Fruit fly (Drosophila melanogaster) whole organism, embryonic: Measurements from ENCODE around the gene CG14537.

Experiments
- Adf1 ChIP-seq: fragments of 200-800 bp; sonication (Bioruptor generic); IDR thresholded peaks from 2 replicates; pipeline ENCODE4 v1.3.6; 2022; ENCODE audit warnings: missing biosample characterization, missing genetic modification characterization
- Atf-2 ChIP-seq: fragments of 200-800 bp; sonication (Bioruptor generic); optimal IDR thresholded peaks from 2 replicates; lab custom pipeline; 2016; ENCODE audit warnings: missing biosample characterization, missing genetic modification characterization
- CG10321 ChIP-seq: fragments of 200-800 bp; sonication (Bioruptor generic); IDR thresholded peaks from 2 replicates; pipeline ENCODE4 v1.3.6; 2022; ENCODE audit warnings: missing biosample characterization, missing genetic modification characterization
- CG10565 ChIP-seq: fragments of 200-800 bp; sonication (Bioruptor generic); optimal IDR thresholded peaks from 3 replicates; lab custom pipeline; 2016; ENCODE audit warnings: missing biosample characterization, mild to moderate bottlenecking, missing genetic modification characterization
- CG10979 ChIP-seq: fragments of 200-800 bp; sonication (Bioruptor generic); optimal IDR thresholded peaks from 2 replicates; lab custom pipeline; 2018; ENCODE audit warnings: missing biosample characterization, mild to moderate bottlenecking, missing genetic modification characterization, moderate library complexity
- CG11456 ChIP-seq: fragments of 200-800 bp; sonication (Bioruptor generic); IDR thresholded peaks from 3 replicates; pipeline ENCODE4 v1.3.6; 2022; ENCODE audit warnings: missing biosample characterization, missing genetic modification characterization
- CG12155 ChIP-seq: fragments of 200-800 bp; sonication (Bioruptor generic); optimal IDR thresholded peaks from 3 replicates; lab custom pipeline; 2016; ENCODE audit warnings: missing biosample characterization, missing genetic modification characterization
- CG1233 ChIP-seq: fragments of 200-800 bp; sonication (Bioruptor generic); optimal IDR thresholded peaks from 4 replicates; lab custom pipeline; 2018; ENCODE audit warnings: missing biosample characterization, mild to moderate bottlenecking, missing genetic modification characterization
- CG14965 ChIP-seq: fragments of 200-800 bp; sonication (Bioruptor generic); optimal IDR thresholded peaks from 2 replicates; lab custom pipeline; 2016; ENCODE audit warnings: missing biosample characterization, missing genetic modification characterization, borderline replicate concordance
- CG1602 ChIP-seq: fragments of 200-800 bp; sonication (Bioruptor generic); optimal IDR thresholded peaks from 3 replicates; lab custom pipeline; 2016; ENCODE audit warnings: missing biosample characterization, missing genetic modification characterization
- CG16815 ChIP-seq: fragments of 200-800 bp; sonication (Bioruptor generic); optimal IDR thresholded peaks from 3 replicates; lab custom pipeline; 2017; ENCODE audit warnings: missing biosample characterization, mild to moderate bottlenecking, missing genetic modification characterization
- CG17361 ChIP-seq: fragments of 200-800 bp; sonication (Bioruptor generic); IDR thresholded peaks from 3 replicates; pipeline ENCODE4 v1.3.6; 2022; ENCODE audit warnings: missing biosample characterization, missing genetic modification characterization
- CG17568 ChIP-seq: fragments of 200-800 bp; sonication (Bioruptor generic); optimal IDR thresholded peaks from 2 replicates; lab custom pipeline; 2018; ENCODE audit warnings: missing biosample characterization, mild to moderate bottlenecking, missing genetic modification characterization, moderate library complexity
- CG17829 ChIP-seq: fragments of 200-800 bp; optimal IDR thresholded peaks from 2 replicates; lab custom pipeline; 2019; ENCODE audit warnings: missing biosample characterization, mild to moderate bottlenecking, missing genetic modification characterization, moderate library complexity
- CG1792 ChIP-seq: fragments of 200-800 bp; sonication (Bioruptor generic); optimal IDR thresholded peaks from 2 replicates; lab custom pipeline; 2016; ENCODE audit warnings: missing biosample characterization, missing genetic modification characterization
- CG18011 ChIP-seq: fragments of 200-800 bp; sonication (Bioruptor generic); optimal IDR thresholded peaks from 2 replicates; lab custom pipeline; 2017; ENCODE audit warnings: missing biosample characterization, missing genetic modification characterization, mild to moderate bottlenecking, moderate library complexity, missing genotype
- CG2199 ChIP-seq: fragments of 200-800 bp; sonication (Bioruptor generic); IDR thresholded peaks from 3 replicates; pipeline ENCODE4 v1.3.6; 2022; ENCODE audit warnings: missing biosample characterization, missing genetic modification characterization
- CG30020 ChIP-seq: fragments of 200-800 bp; optimal IDR thresholded peaks from 2 replicates; lab custom pipeline; 2019; ENCODE audit warnings: missing biosample characterization, mild to moderate bottlenecking, missing genetic modification characterization, moderate library complexity
- CG3163 ChIP-seq: fragments of 200-800 bp; sonication (Bioruptor generic); optimal IDR thresholded peaks from 3 replicates; lab custom pipeline; 2016; ENCODE audit warnings: missing biosample characterization, missing genetic modification characterization
- CG34224 ChIP-seq: fragments of 200-800 bp; sonication (Bioruptor generic); IDR thresholded peaks from 3 replicates; pipeline ENCODE4 v1.3.6; 2022; ENCODE audit warnings: missing biosample characterization, missing genetic modification characterization; ENCODE audit not compliant: partially characterized antibody
- CG34376 ChIP-seq: fragments of 200-800 bp; sonication (Bioruptor generic); optimal IDR thresholded peaks from 2 replicates; lab custom pipeline; 2018; ENCODE audit warnings: missing biosample characterization, mild to moderate bottlenecking, missing genetic modification characterization
- CG6683 ChIP-seq: fragments of 200-800 bp; sonication (Bioruptor generic); optimal IDR thresholded peaks from 2 replicates; lab custom pipeline; 2017; ENCODE audit warnings: missing biosample characterization, mild to moderate bottlenecking, missing genetic modification characterization, missing genetic modification reagents
- CG8924 ChIP-seq: fragments of 200-800 bp; optimal IDR thresholded peaks from 3 replicates; lab custom pipeline; 2019; ENCODE audit warnings: missing biosample characterization, mild to moderate bottlenecking, missing genetic modification characterization, moderate library complexity
- E2f1 ChIP-seq: fragments of 200-800 bp; sonication (Bioruptor generic); IDR thresholded peaks from 2 replicates; pipeline ENCODE4 v1.3.6; 2022; ENCODE audit warnings: missing biosample characterization, missing genetic modification characterization
- H15 ChIP-seq: fragments of 200-800 bp; sonication (Bioruptor generic); IDR thresholded peaks from 3 replicates; pipeline ENCODE4 v1.3.6; 2022; ENCODE audit warnings: missing biosample characterization, missing genetic modification characterization
- HLHmδ ChIP-seq: fragments of 200-800 bp; sonication (Bioruptor generic); optimal IDR thresholded peaks from 2 replicates; lab custom pipeline; 2018; ENCODE audit warnings: missing biosample characterization, mild to moderate bottlenecking, missing genetic modification characterization, moderate library complexity
- Jarid2 ChIP-seq: fragments of 200-800 bp; sonication (Bioruptor generic); optimal IDR thresholded peaks from 3 replicates; lab custom pipeline; 2017; ENCODE audit warnings: mild to moderate bottlenecking, missing biosample characterization, missing genetic modification reagents, missing genetic modification characterization
- NC2β ChIP-seq: fragments of 200-800 bp; sonication (Bioruptor generic); optimal IDR thresholded peaks from 2 replicates; lab custom pipeline; 2016; ENCODE audit warnings: missing biosample characterization, missing genetic modification characterization
- NFAT ChIP-seq: fragments of 200-800 bp; sonication (Bioruptor generic); IDR thresholded peaks from 2 replicates; pipeline ENCODE4 v1.3.6; 2022; ENCODE audit warnings: missing biosample characterization, missing genetic modification characterization
- Nf-YB ChIP-seq: fragments of 200-800 bp; sonication (Bioruptor generic); optimal IDR thresholded peaks from 3 replicates; lab custom pipeline; 2019; ENCODE audit warnings: missing biosample characterization, mild to moderate bottlenecking, missing genetic modification characterization, moderate library complexity
- Side ChIP-seq: fragments of 200-800 bp; sonication (Bioruptor generic); optimal IDR thresholded peaks from 2 replicates; lab custom pipeline; 2016; ENCODE audit warnings: missing biosample characterization, missing genetic modification characterization
- Stat92E ChIP-seq, 3 experiments: fragments of >200 bp in 2 of 3; fragments of 200-800 bp in 1 of 3; sonication (Bioruptor generic) in 1 of 3; optimal IDR thresholded peaks; 2 replicates each; lab custom pipeline; 2017 to 2019; ENCODE audit warnings: missing biosample characterization in 3 of 3, missing genetic modification characterization in 3 of 3, mild to moderate bottlenecking in 1 of 3, moderate library complexity in 1 of 3
- al ChIP-seq: fragments of 200-800 bp; sonication (Bioruptor generic); IDR thresholded peaks from 2 replicates; pipeline ENCODE4 v1.3.6; 2022; ENCODE audit warnings: missing biosample characterization, missing genetic modification characterization
- ase ChIP-seq: fragments of 200-800 bp; sonication (Bioruptor generic); IDR thresholded peaks from 3 replicates; pipeline ENCODE4 v1.3.6; 2022; ENCODE audit warnings: missing biosample characterization, missing genetic modification characterization
- bab2 ChIP-seq: fragments of 200-800 bp; sonication (Bioruptor generic); optimal IDR thresholded peaks from 2 replicates; lab custom pipeline; 2016; ENCODE audit warnings: missing biosample characterization, missing genetic modification characterization
- bcd ChIP-seq: fragments of 200-800 bp; sonication (Bioruptor generic); optimal IDR thresholded peaks from 2 replicates; lab custom pipeline; 2017; ENCODE audit warnings: missing biosample characterization, mild to moderate bottlenecking, missing genetic modification characterization
- cas ChIP-seq: fragments of 200-800 bp; sonication (Bioruptor generic); IDR thresholded peaks from 2 replicates; pipeline ENCODE4 v1.3.6; 2022; ENCODE audit warnings: missing biosample characterization, missing genetic modification characterization
- danr ChIP-seq: fragments of 200-800 bp; sonication (Bioruptor generic); IDR thresholded peaks from 2 replicates; pipeline ENCODE4 v1.3.6; 2022; ENCODE audit warnings: missing biosample characterization, missing genetic modification characterization
- ems ChIP-seq: fragments of 200-800 bp; sonication (Bioruptor generic); optimal IDR thresholded peaks from 3 replicates; lab custom pipeline; 2016; ENCODE audit warnings: missing biosample characterization, missing genetic modification characterization
- eve ChIP-seq, 2 experiments: fragments of >200 bp; optimal IDR thresholded peaks; 2 replicates each; lab custom pipeline; 2017; ENCODE audit warnings: missing biosample characterization in 2 of 2, missing genetic modification characterization in 2 of 2
- ewg ChIP-seq: fragments of 200-800 bp; sonication (Bioruptor generic); optimal IDR thresholded peaks from 3 replicates; lab custom pipeline; 2017; ENCODE audit warnings: mild to moderate bottlenecking, missing biosample characterization, missing genetic modification reagents, missing genetic modification characterization
- fd102C ChIP-seq: fragments of 200-800 bp; sonication (Bioruptor generic); optimal IDR thresholded peaks from 2 replicates; lab custom pipeline; 2018; ENCODE audit warnings: missing biosample characterization, mild to moderate bottlenecking, missing genetic modification characterization, moderate library complexity
- fd64A ChIP-seq: fragments of 200-800 bp; sonication (Bioruptor generic); optimal IDR thresholded peaks from 3 replicates; lab custom pipeline; 2018; ENCODE audit warnings: missing biosample characterization, mild to moderate bottlenecking, missing genetic modification characterization
- inv ChIP-seq: fragments of 200-800 bp; sonication (Bioruptor generic); IDR thresholded peaks from 2 replicates; pipeline ENCODE4 v1.3.6; 2022; ENCODE audit warnings: missing biosample characterization, missing genetic modification characterization; ENCODE audit not compliant: partially characterized antibody
- jing ChIP-seq: fragments of 200-800 bp; sonication (Bioruptor generic); optimal IDR thresholded peaks from 2 replicates; lab custom pipeline; 2018; ENCODE audit warnings: missing biosample characterization, mild to moderate bottlenecking, missing genetic modification characterization
- knrl ChIP-seq: fragments of 200-800 bp; sonication (Bioruptor generic); IDR thresholded peaks from 3 replicates; pipeline ENCODE4 v1.3.6; 2022; ENCODE audit warnings: missing biosample characterization, missing genetic modification characterization; ENCODE audit not compliant: partially characterized antibody
- run ChIP-seq: fragments of 200-800 bp; sonication (Bioruptor generic); optimal IDR thresholded peaks from 3 replicates; lab custom pipeline; 2018; ENCODE audit warnings: missing biosample characterization, mild to moderate bottlenecking, missing genetic modification characterization
- sim ChIP-seq: fragments of 200-800 bp; sonication (Bioruptor generic); IDR thresholded peaks from 2 replicates; pipeline ENCODE4 v1.3.6; 2022; ENCODE audit warnings: missing biosample characterization, missing genetic modification characterization
- stwl ChIP-seq: fragments of 200-800 bp; sonication (Bioruptor generic); optimal IDR thresholded peaks from 3 replicates; lab custom pipeline; 2018; ENCODE audit warnings: missing biosample characterization, mild to moderate bottlenecking, missing genetic modification characterization, moderate library complexity
- sug ChIP-seq: fragments of 200-800 bp; optimal IDR thresholded peaks from 2 replicates; lab custom pipeline; 2019; ENCODE audit warnings: missing biosample characterization, mild to moderate bottlenecking, missing genetic modification characterization, moderate library complexity
- wor ChIP-seq: fragments of 200-800 bp; sonication (Bioruptor generic); IDR thresholded peaks from 2 replicates; pipeline ENCODE4 v1.3.6; 2022; ENCODE audit warnings: missing biosample characterization, missing genetic modification characterization

The CG14537 gene

dm6 chr2L:7890654-7891114 lies 50.4 kb downstream of the CG14537 start, which contains the start of gene Spn28Db (continued):
- no peak for TF ChIP-seq Stat92E (GFP tag; optimal IDR thresholded peaks at IDR 0.05; lab: Kevin White, UChicago)
- TF ChIP-seq CG3163 (GFP tag; lab: Kevin White, UChicago): peak; percentile 41
- TF ChIP-seq CG17568 (GFP tag; lab: Kevin White, UChicago): no peak
- TF ChIP-seq NFAT (GFP tag; lab: Robert Waterston, UW): peak; percentile 58; the same call in 1 of the 2 replicates
- no peak for TF ChIP-seq Atf-2 (GFP tag; lab: Kevin White, UChicago)
- TF ChIP-seq CG6683 (GFP tag; lab: Kevin White, UChicago): no peak
- TF ChIP-seq HLHmδ (GFP tag; lab: Kevin White, UChicago): no peak
- TF ChIP-seq jing: no peak
- TF ChIP-seq CG30020: no peak
- no peak for TF ChIP-seq CG10565
- no peak for TF ChIP-seq CG8924
- peak; percentile 93 for TF ChIP-seq stwl (tag; lab: Kevin White, UChicago)
- no peak for TF ChIP-seq CG34224 (GFP tag; lab: Robert Waterston, UW)
- TF ChIP-seq sug: no peak
- TF ChIP-seq CG1792: no peak
- no peak for TF ChIP-seq cas (GFP tag; lab: Robert Waterston, UW)
- TF ChIP-seq CG16815 (GFP tag; lab: Kevin White, UChicago): no peak
- no peak for TF ChIP-seq CG18011 (GFP tag; lab: Kevin White, UChicago)
- peak; percentile 9 for TF ChIP-seq Jarid2 (GFP tag; lab: Kevin White, UChicago)
- TF ChIP-seq CG10321 (GFP tag; lab: Robert Waterston, UW): no peak
- no peak for TF ChIP-seq ase (GFP tag; lab: Robert Waterston, UW)
- peak; percentile 98 for TF ChIP-seq CG2199
- TF ChIP-seq knrl (GFP tag; lab: Robert Waterston, UW): peak; percentile 73
- TF ChIP-seq CG17829: peak; percentile 5
- no peak for TF ChIP-seq CG17361
- no peak for TF ChIP-seq ems (GFP tag; lab: Kevin White, UChicago)
- no peak for TF ChIP-seq CG1602
- TF ChIP-seq CG11456 (GFP tag; lab: Robert Waterston, UW): no peak
- no peak for TF ChIP-seq eve (GFP tag; optimal IDR thresholded peaks at IDR 0.05; lab: Kevin White, UChicago)
- no peak for TF ChIP-seq fd64A (GFP tag; lab: Kevin White, UChicago)
- no peak for TF ChIP-seq CG12155
- no peak for TF ChIP-seq fd102C (GFP tag; lab: Kevin White, UChicago)
- TF ChIP-seq inv: peak; percentile 31; the same call in 1 of the 2 replicates
- no peak for TF ChIP-seq danr (GFP tag; lab: Robert Waterston, UW)
- TF ChIP-seq CG10979 (tag; lab: Kevin White, UChicago): no peak
- no peak for TF ChIP-seq al (GFP tag; lab: Robert Waterston, UW)
- no peak for TF ChIP-seq CG1233 (GFP tag; lab: Kevin White, UChicago)
- TF ChIP-seq sim (GFP tag; lab: Robert Waterston, UW): no peak
- TF ChIP-seq Adf1 (GFP tag; lab: Robert Waterston, UW): no peak
- no peak for TF ChIP-seq run
- TF ChIP-seq E2f1 (GFP tag; lab: Robert Waterston, UW): no peak
- no peak for TF ChIP-seq wor (GFP tag; lab: Robert Waterston, UW)
- TF ChIP-seq NC2β: no peak
- TF ChIP-seq bcd: no peak
- no peak for TF ChIP-seq H15
- no peak for TF ChIP-seq CG34376 (GFP tag; lab: Kevin White, UChicago)
- TF ChIP-seq CG14965 (GFP tag; lab: Kevin White, UChicago): no peak
- peak; percentile 26 for TF ChIP-seq Side (GFP tag; lab: Kevin White, UChicago)
- TF ChIP-seq Nf-YB (GFP tag; lab: Kevin White, UChicago): no peak
- TF ChIP-seq ewg (GFP tag; lab: Kevin White, UChicago): no peak
- no peak for TF ChIP-seq bab2
